Fruit fly (Drosophila melanogaster) whole organism, embryonic: ENCODE results near the gene Sfp38D.

Experiments used
- Adf1 ChIP-seq: fragments of 200-800 bp; sonication (Bioruptor generic); IDR thresholded peaks from 2 replicates; pipeline ENCODE4 v1.3.6; 2022; ENCODE audit warnings: missing biosample characterization, missing genetic modification characterization
- CG11398 ChIP-seq: fragments of 200-800 bp; sonication (Bioruptor generic); optimal IDR thresholded peaks from 2 replicates; lab custom pipeline; 2016; ENCODE audit warnings: missing biosample characterization, missing genetic modification characterization
- CG11695 ChIP-seq: fragments of 200-800 bp; sonication (Bioruptor generic); IDR thresholded peaks from 3 replicates; pipeline ENCODE4 v1.3.6; 2022; ENCODE audit warnings: missing biosample characterization, missing genetic modification characterization
- CG12104 ChIP-seq: fragments of 200-800 bp; sonication (Bioruptor generic); optimal IDR thresholded peaks from 3 replicates; lab custom pipeline; 2016; ENCODE audit warnings: missing biosample characterization, missing genetic modification characterization
- CG1233 ChIP-seq: fragments of 200-800 bp; sonication (Bioruptor generic); optimal IDR thresholded peaks from 4 replicates; lab custom pipeline; 2018; ENCODE audit warnings: missing biosample characterization, mild to moderate bottlenecking, missing genetic modification characterization
- CG12744 ChIP-seq: fragments of 200-800 bp; sonication (Bioruptor generic); optimal IDR thresholded peaks from 2 replicates; lab custom pipeline; 2016; ENCODE audit warnings: missing biosample characterization, missing genetic modification characterization
- CG14014 ChIP-seq: fragments of 200-800 bp; sonication (Bioruptor generic); IDR thresholded peaks from 2 replicates; pipeline ENCODE4 v1.3.6; 2022; ENCODE audit warnings: missing biosample characterization, missing genetic modification characterization
- CG15011 ChIP-seq: fragments of 200-800 bp; sonication (Bioruptor generic); optimal IDR thresholded peaks from 3 replicates; lab custom pipeline; 2018; ENCODE audit warnings: missing biosample characterization, mild to moderate bottlenecking, missing genetic modification characterization
- CG15514 ChIP-seq: fragments of 200-800 bp; sonication (Bioruptor generic); optimal IDR thresholded peaks from 3 replicates; lab custom pipeline; 2017; ENCODE audit warnings: missing biosample characterization, missing genetic modification characterization, mild to moderate bottlenecking, moderate library complexity, missing genetic modification reagents
- CG15601 ChIP-seq: fragments of 200-800 bp; sonication (Bioruptor generic); optimal IDR thresholded peaks from 3 replicates; lab custom pipeline; 2019; ENCODE audit warnings: missing biosample characterization, mild to moderate bottlenecking, missing genetic modification characterization, moderate library complexity
- CG18011 ChIP-seq: fragments of 200-800 bp; sonication (Bioruptor generic); optimal IDR thresholded peaks from 2 replicates; lab custom pipeline; 2017; ENCODE audit warnings: missing biosample characterization, missing genetic modification characterization, mild to moderate bottlenecking, moderate library complexity, missing genotype
- CG2712 ChIP-seq: fragments of 200-800 bp; optimal IDR thresholded peaks from 3 replicates; lab custom pipeline; 2019; ENCODE audit warnings: missing biosample characterization, mild to moderate bottlenecking, missing genetic modification characterization, moderate library complexity
- CG2889 ChIP-seq: fragments of 200-800 bp; sonication (Bioruptor generic); IDR thresholded peaks from 3 replicates; pipeline ENCODE4 v1.3.6; 2022; ENCODE audit warnings: missing biosample characterization, missing genetic modification characterization
- CG3065 ChIP-seq: fragments of 200-800 bp; sonication (Bioruptor generic); optimal IDR thresholded peaks from 2 replicates; lab custom pipeline; 2016; ENCODE audit warnings: missing biosample characterization, missing genetic modification characterization
- CG32772 ChIP-seq: fragments of 200-800 bp; sonication (Bioruptor generic); IDR thresholded peaks from 2 replicates; pipeline ENCODE4 v1.3.6; 2022; ENCODE audit warnings: missing biosample characterization, missing genetic modification characterization
- CG3726 ChIP-seq: fragments of 200-800 bp; sonication (Bioruptor generic); IDR thresholded peaks from 3 replicates; pipeline ENCODE4, ENCODE4 v1.3.6; 2022; ENCODE audit warnings: missing biosample characterization, missing genetic modification characterization
- CG6175 ChIP-seq: fragments of 200-800 bp; sonication (Bioruptor generic); IDR thresholded peaks from 3 replicates; pipeline ENCODE4 v1.3.6; 2022; ENCODE audit warnings: missing biosample characterization, missing genetic modification characterization
- CG6254 ChIP-seq: fragments of 200-800 bp; sonication (Bioruptor generic); optimal IDR thresholded peaks from 3 replicates; lab custom pipeline; 2017; ENCODE audit warnings: mild to moderate bottlenecking, missing biosample characterization, missing genetic modification reagents, missing genetic modification characterization
- CG7928 ChIP-seq: fragments of 200-800 bp; sonication (Bioruptor generic); optimal IDR thresholded peaks from 2 replicates; lab custom pipeline; 2017; ENCODE audit warnings: missing biosample characterization, mild to moderate bottlenecking, missing genetic modification characterization
- CG8290 ChIP-seq, 3 experiments: fragments of 200-800 bp; sonication (Bioruptor generic); optimal IDR thresholded peaks; 2 replicates each; lab custom pipeline; 2016 to 2019; ENCODE audit warnings: missing biosample characterization in 3 of 3, missing genetic modification characterization in 3 of 3, mild to moderate bottlenecking in 2 of 3, moderate library complexity in 1 of 3
- CG9215 ChIP-seq: fragments of 200-800 bp; sonication (Bioruptor generic); IDR thresholded peaks from 2 replicates; pipeline ENCODE4 v1.3.6; 2022; ENCODE audit warnings: missing biosample characterization, missing genetic modification characterization
- CoRest ChIP-seq: fragments of 200-800 bp; sonication (Bioruptor generic); optimal IDR thresholded peaks from 3 replicates; lab custom pipeline; 2018; ENCODE audit warnings: missing biosample characterization, mild to moderate bottlenecking, missing genetic modification characterization, moderate library complexity
- D19B ChIP-seq: fragments of 200-800 bp; sonication (Bioruptor generic); optimal IDR thresholded peaks from 2 replicates; lab custom pipeline; 2017; ENCODE audit warnings: missing biosample characterization, mild to moderate bottlenecking, missing genetic modification characterization
- Fer3 ChIP-seq: fragments of 200-800 bp; sonication (Bioruptor generic); optimal IDR thresholded peaks from 2 replicates; lab custom pipeline; 2018; ENCODE audit warnings: missing biosample characterization, mild to moderate bottlenecking, missing genetic modification characterization, moderate library complexity
- HLH3B ChIP-seq: fragments of 200-800 bp; sonication (Bioruptor generic); IDR thresholded peaks from 2 replicates; pipeline ENCODE4 v1.3.6; 2022; ENCODE audit warnings: missing biosample characterization, missing genetic modification characterization
- Hand ChIP-seq: fragments of 200-800 bp; sonication (Bioruptor generic); optimal IDR thresholded peaks from 2 replicates; lab custom pipeline; 2017; ENCODE audit warnings: mild to moderate bottlenecking, missing biosample characterization, missing genetic modification reagents, missing genetic modification characterization
- Hr39 ChIP-seq: fragments of >200 bp; optimal IDR thresholded peaks from 2 replicates; lab custom pipeline; 2017
- Hr51 ChIP-seq, 2 experiments: fragments of 200-800 bp; sonication (Bioruptor generic); optimal IDR thresholded peaks; 2 replicates in 1 of 2; 3 replicates in 1 of 2; lab custom pipeline; 2016 to 2018; ENCODE audit warnings: missing biosample characterization in 2 of 2, missing genetic modification characterization in 2 of 2, mild to moderate bottlenecking in 1 of 2, moderate library complexity in 1 of 2
- Nf-YC ChIP-seq: fragments of 200-800 bp; optimal IDR thresholded peaks from 3 replicates; lab custom pipeline; 2019; ENCODE audit warnings: missing biosample characterization, mild to moderate bottlenecking, missing genetic modification characterization, moderate library complexity
- Opbp ChIP-seq: fragments of 200-800 bp; sonication (Bioruptor generic); IDR thresholded peaks from 3 replicates; pipeline ENCODE4 v1.3.6; 2022; ENCODE audit warnings: missing biosample characterization, missing genetic modification characterization; ENCODE audit not compliant: partially characterized antibody
- Side ChIP-seq: fragments of 200-800 bp; sonication (Bioruptor generic); optimal IDR thresholded peaks from 2 replicates; lab custom pipeline; 2016; ENCODE audit warnings: missing biosample characterization, missing genetic modification characterization
- Ssrp ChIP-seq: fragments of 200-800 bp; sonication (Bioruptor generic); optimal IDR thresholded peaks from 2 replicates; lab custom pipeline; 2018; ENCODE audit warnings: missing biosample characterization, mild to moderate bottlenecking, missing genetic modification characterization, moderate library complexity
- Stat92E ChIP-seq, 3 experiments: fragments of >200 bp in 2 of 3; fragments of 200-800 bp in 1 of 3; sonication (Bioruptor generic) in 1 of 3; optimal IDR thresholded peaks; 2 replicates each; lab custom pipeline; 2017 to 2019; ENCODE audit warnings: missing biosample characterization in 3 of 3, missing genetic modification characterization in 3 of 3, mild to moderate bottlenecking in 1 of 3, moderate library complexity in 1 of 3
- ap ChIP-seq: fragments of 200-800 bp; sonication (Bioruptor generic); IDR thresholded peaks from 2 replicates; pipeline ENCODE4 v1.3.6; 2022; ENCODE audit warnings: missing biosample characterization, missing genetic modification characterization
- cas ChIP-seq: fragments of 200-800 bp; sonication (Bioruptor generic); IDR thresholded peaks from 2 replicates; pipeline ENCODE4 v1.3.6; 2022; ENCODE audit warnings: missing biosample characterization, missing genetic modification characterization
- gsb-n ChIP-seq: fragments of 200-800 bp; sonication (Bioruptor generic); optimal IDR thresholded peaks from 3 replicates; lab custom pipeline; 2018; ENCODE audit warnings: missing biosample characterization, mild to moderate bottlenecking, missing genetic modification characterization
- hb ChIP-seq: fragments of 200-800 bp; sonication (Bioruptor generic); IDR thresholded peaks from 3 replicates; pipeline ENCODE4 v1.3.6; 2022; ENCODE audit warnings: missing biosample characterization, missing genetic modification characterization; ENCODE audit not compliant: partially characterized antibody
- kay ChIP-seq: fragments of 200-800 bp; sonication (Bioruptor generic); optimal IDR thresholded peaks from 2 replicates; lab custom pipeline; 2016; ENCODE audit warnings: missing biosample characterization, missing genetic modification characterization
- ken ChIP-seq: fragments of 200-800 bp; sonication (Bioruptor generic); IDR thresholded peaks from 3 replicates; pipeline ENCODE4 v1.3.6; 2022; ENCODE audit warnings: missing biosample characterization, missing genetic modification characterization
- mam ChIP-seq: fragments of 200-800 bp; sonication (Bioruptor generic); optimal IDR thresholded peaks from 3 replicates; lab custom pipeline; 2016; ENCODE audit warnings: missing biosample characterization, missing genetic modification characterization
- mirr ChIP-seq: fragments of 200-800 bp; sonication (Bioruptor generic); optimal IDR thresholded peaks from 3 replicates; lab custom pipeline; 2018; ENCODE audit warnings: missing biosample characterization, mild to moderate bottlenecking, missing genetic modification characterization
- nerfin-2 ChIP-seq: fragments of 200-800 bp; sonication (Bioruptor generic); IDR thresholded peaks from 2 replicates; pipeline ENCODE4 v1.3.6; 2022; ENCODE audit warnings: missing biosample characterization, missing genetic modification characterization; ENCODE audit not compliant: partially characterized antibody
- rib ChIP-seq: fragments of 200-800 bp; sonication (Bioruptor generic); IDR thresholded peaks from 2 replicates; pipeline ENCODE4 v1.3.6; 2022; ENCODE audit warnings: missing biosample characterization, missing genetic modification characterization
- ro ChIP-seq: fragments of 200-800 bp; sonication (Bioruptor generic); IDR thresholded peaks from 2 replicates; pipeline ENCODE4 v1.3.6; 2022; ENCODE audit warnings: missing biosample characterization, missing genetic modification characterization
- slp2 ChIP-seq: fragments of 200-800 bp; sonication (Bioruptor generic); optimal IDR thresholded peaks from 2 replicates; lab custom pipeline; 2016; ENCODE audit warnings: missing biosample characterization, missing genetic modification characterization
- ttk ChIP-seq: fragments of 200-800 bp; sonication (Bioruptor generic); IDR thresholded peaks from 2 replicates; pipeline ENCODE4 v2.1.2; 2022; ENCODE audit warnings: missing biosample characterization, missing genetic modification characterization
- tup ChIP-seq: fragments of 200-800 bp; sonication (Bioruptor generic); optimal IDR thresholded peaks from 2 replicates; lab custom pipeline; 2016; ENCODE audit warnings: missing biosample characterization, mild to moderate bottlenecking, missing genetic modification characterization, moderate library complexity
- tx ChIP-seq: fragments of 200-800 bp; sonication (Bioruptor generic); optimal IDR thresholded peaks from 2 replicates; lab custom pipeline; 2016; ENCODE audit warnings: missing biosample characterization, missing genetic modification characterization
- zen2 ChIP-seq: fragments of 200-800 bp; sonication (Bioruptor generic); IDR thresholded peaks from 3 replicates; pipeline ENCODE4 v1.3.6; 2022; ENCODE audit warnings: missing biosample characterization, missing genetic modification characterization; ENCODE audit not compliant: partially characterized antibody

The Sfp38D gene

dm6 chr2L:20656110-20656509, 15.4 kb downstream of the Sfp38D start, which contains the start of the genes brun and CG2614 (continued):
- TF ChIP-seq Nf-YC (tag; lab: Kevin White, UChicago) (peak; percentile 87), tx (GFP tag; lab: Kevin White, UChicago) (peak; percentile 61), CG11398 (peak; percentile 13), cas (peak; percentile 66; the same call in 1 of the 2 replicates), Hr39 (lab: Kevin White, UChicago) (no peak), rib (GFP tag; lab: Robert Waterston, UW) (peak; percentile 70; the same call in 1 of the 2 replicates), CG6175 (GFP tag; lab: Robert Waterston, UW) (no peak), ken (GFP tag; lab: Robert Waterston, UW) (peak; percentile 81; the same call in 2 of the 3 replicates), CG12744 (GFP tag; lab: Kevin White, UChicago) (peak; percentile 18), CG9215 (GFP tag; lab: Robert Waterston, UW) (peak; percentile 97), gsb-n (tag; lab: Kevin White, UChicago) (no peak), Hr51 (GFP tag; optimal IDR thresholded peaks at IDR 0.05; lab: Kevin White, UChicago) (peak in 1 of 2 experiments; percentile 78), CG11695 (GFP tag; lab: Robert Waterston, UW) (0 out of 3 replicates have a peak, but pooled peaks have one; percentile 46), kay (peak; percentile 54), CG1233 (no peak), mirr (GFP tag; lab: Kevin White, UChicago) (no peak), Stat92E (GFP tag; optimal IDR thresholded peaks at IDR 0.05; lab: Kevin White, UChicago) (peak in 1 of 3 experiments; percentile 53), Side (GFP tag; lab: Kevin White, UChicago) (peak; percentile 73), Hand (GFP tag; lab: Kevin White, UChicago) (no peak), CG8290 (GFP tag; optimal IDR thresholded peaks at IDR 0.05; lab: Kevin White, UChicago) (peak; percentile 60), CG8290 (tag; optimal IDR thresholded peaks at IDR 0.05; lab: Kevin White, UChicago) (no peak), Ssrp (tag; lab: Kevin White, UChicago) (peak; percentile 57), hb (GFP tag; lab: Robert Waterston, UW) (peak; percentile 85), CG3065 (GFP tag; lab: Kevin White, UChicago) (peak; percentile 14), tup (GFP tag; lab: Kevin White, UChicago) (peak; percentile 16), ap (peak; percentile 30; the same call in 1 of the 2 replicates), CG32772 (GFP tag; lab: Robert Waterston, UW) (peak; percentile 78; the same call in 1 of the 2 replicates), nerfin-2 (GFP tag; lab: Robert Waterston, UW) (peak; percentile 69), CG6254 (GFP tag; lab: Kevin White, UChicago) (no peak), slp2 (GFP tag; lab: Kevin White, UChicago) (peak; percentile 41), CG15514 (peak; percentile 58), Adf1 (GFP tag; lab: Robert Waterston, UW) (0 out of 2 replicates have a peak, but pooled peaks have one; percentile 14), ro (GFP tag; lab: Robert Waterston, UW) (peak; percentile 41; the same call in 1 of the 2 replicates), HLH3B (GFP tag; lab: Robert Waterston, UW) (peak; percentile 76), Fer3 (tag; lab: Kevin White, UChicago) (no peak), CG3726 (peak; percentile 61; the same call in 1 of the 3 replicates), ttk (GFP tag; lab: Robert Waterston, UW) (peak; percentile 38; the same call in 1 of the 2 replicates), CG14014 (GFP tag; lab: Robert Waterston, UW) (peak; percentile 74), CG2712 (peak; percentile 82), mam (GFP tag; lab: Kevin White, UChicago) (peak; percentile 82), CG7928 (GFP tag; lab: Kevin White, UChicago) (no peak), CoRest (tag; lab: Kevin White, UChicago) (peak; percentile 72), CG2889 (0 out of 3 replicates have a peak, but pooled peaks have one; percentile 51), CG12104 (GFP tag; lab: Kevin White, UChicago) (peak; percentile 56), Opbp (peak; percentile 74), CG15011 (GFP tag; lab: Kevin White, UChicago) (no peak), D19B (no peak), zen2 (peak; percentile 59; the same call in 1 of the 3 replicates), CG18011 (GFP tag; lab: Kevin White, UChicago) (peak; percentile 12), CG15601 (tag; lab: Kevin White, UChicago) (no peak)
